Fruit fly (Drosophila melanogaster) whole organism, embryonic: ENCODE results near the gene Charon.

Experiments
- Bgb ChIP-seq: fragments of 200-800 bp; sonication (Bioruptor generic); IDR thresholded peaks from 2 replicates; pipeline ENCODE4 v1.3.6; 2022; ENCODE audit warnings: missing biosample characterization, missing genetic modification characterization; ENCODE audit not compliant: partially characterized antibody
- CG10274 ChIP-seq: fragments of 200-800 bp; sonication (Bioruptor generic); optimal IDR thresholded peaks from 3 replicates; lab custom pipeline; 2017; ENCODE audit warnings: missing biosample characterization, mild to moderate bottlenecking, missing genetic modification characterization
- CG10366 ChIP-seq: fragments of 200-800 bp; sonication (Bioruptor generic); IDR thresholded peaks from 2 replicates; pipeline ENCODE4 v1.3.6; 2022; ENCODE audit warnings: missing biosample characterization, missing genetic modification characterization
- CG14441 ChIP-seq: fragments of 200-800 bp; sonication (Bioruptor generic); IDR thresholded peaks from 2 replicates; pipeline ENCODE4 v1.3.6; 2022; ENCODE audit warnings: missing biosample characterization, missing genetic modification characterization
- CG15073 ChIP-seq: fragments of 200-800 bp; sonication (Bioruptor generic); optimal IDR thresholded peaks from 2 replicates; lab custom pipeline; 2016; ENCODE audit warnings: missing biosample characterization, missing genetic modification characterization
- CG1529 ChIP-seq: fragments of 200-800 bp; sonication (Bioruptor generic); optimal IDR thresholded peaks from 3 replicates; lab custom pipeline; 2018; ENCODE audit warnings: missing biosample characterization, missing genetic modification characterization
- CG15601 ChIP-seq: fragments of 200-800 bp; sonication (Bioruptor generic); optimal IDR thresholded peaks from 3 replicates; lab custom pipeline; 2019; ENCODE audit warnings: missing biosample characterization, mild to moderate bottlenecking, missing genetic modification characterization, moderate library complexity
- CG16815 ChIP-seq: fragments of 200-800 bp; sonication (Bioruptor generic); optimal IDR thresholded peaks from 3 replicates; lab custom pipeline; 2017; ENCODE audit warnings: missing biosample characterization, mild to moderate bottlenecking, missing genetic modification characterization
- CG17186 ChIP-seq: fragments of 200-800 bp; sonication (Bioruptor generic); optimal IDR thresholded peaks from 3 replicates; lab custom pipeline; 2017; ENCODE audit warnings: missing biosample characterization, missing genetic modification reagents, missing genetic modification characterization
- CG17568 ChIP-seq: fragments of 200-800 bp; sonication (Bioruptor generic); optimal IDR thresholded peaks from 2 replicates; lab custom pipeline; 2018; ENCODE audit warnings: missing biosample characterization, mild to moderate bottlenecking, missing genetic modification characterization, moderate library complexity
- CG17829 ChIP-seq: fragments of 200-800 bp; optimal IDR thresholded peaks from 2 replicates; lab custom pipeline; 2019; ENCODE audit warnings: missing biosample characterization, mild to moderate bottlenecking, missing genetic modification characterization, moderate library complexity
- CG2889 ChIP-seq: fragments of 200-800 bp; sonication (Bioruptor generic); IDR thresholded peaks from 3 replicates; pipeline ENCODE4 v1.3.6; 2022; ENCODE audit warnings: missing biosample characterization, missing genetic modification characterization
- CG31388 ChIP-seq: fragments of 200-800 bp; sonication (Bioruptor generic); optimal IDR thresholded peaks from 2 replicates; lab custom pipeline; 2016; ENCODE audit warnings: missing biosample characterization, missing genetic modification characterization
- CG32532 ChIP-seq: fragments of 200-800 bp; sonication (Bioruptor generic); IDR thresholded peaks from 2 replicates; pipeline ENCODE4 v1.3.6; 2022; ENCODE audit warnings: missing biosample characterization, missing genetic modification characterization
- CG34376 ChIP-seq: fragments of 200-800 bp; sonication (Bioruptor generic); optimal IDR thresholded peaks from 2 replicates; lab custom pipeline; 2018; ENCODE audit warnings: missing biosample characterization, mild to moderate bottlenecking, missing genetic modification characterization
- CG3847 ChIP-seq: fragments of 200-800 bp; sonication (Bioruptor generic); IDR thresholded peaks from 2 replicates; pipeline ENCODE4 v1.3.6; 2022; ENCODE audit warnings: missing biosample characterization, missing genetic modification characterization
- CG43689 ChIP-seq: fragments of 200-800 bp; sonication (Bioruptor generic); IDR thresholded peaks from 2 replicates; pipeline ENCODE4 v1.3.6; 2022; ENCODE audit warnings: missing biosample characterization, missing genetic modification characterization
- CG6791 ChIP-seq: fragments of 200-800 bp; sonication (Bioruptor generic); IDR thresholded peaks from 3 replicates; pipeline ENCODE4 v1.3.6; 2022; ENCODE audit warnings: missing biosample characterization, missing genetic modification characterization; ENCODE audit not compliant: partially characterized antibody
- CG8290 ChIP-seq, 3 experiments: fragments of 200-800 bp; sonication (Bioruptor generic); optimal IDR thresholded peaks; 2 replicates each; lab custom pipeline; 2016 to 2019; ENCODE audit warnings: missing biosample characterization in 3 of 3, missing genetic modification characterization in 3 of 3, mild to moderate bottlenecking in 2 of 3, moderate library complexity in 1 of 3
- CG9609 ChIP-seq: fragments of 200-800 bp; sonication (Bioruptor generic); optimal IDR thresholded peaks from 3 replicates; lab custom pipeline; 2016; ENCODE audit warnings: missing biosample characterization, missing genetic modification characterization
- CkIIα-i1 ChIP-seq: fragments of 200-800 bp; sonication (Bioruptor generic); IDR thresholded peaks from 2 replicates; pipeline ENCODE4 v1.3.6; 2022; ENCODE audit warnings: missing biosample characterization, missing genetic modification characterization
- D19B ChIP-seq: fragments of 200-800 bp; sonication (Bioruptor generic); optimal IDR thresholded peaks from 2 replicates; lab custom pipeline; 2017; ENCODE audit warnings: missing biosample characterization, mild to moderate bottlenecking, missing genetic modification characterization
- Dfd ChIP-seq, 2 experiments: fragments of >200 bp; optimal IDR thresholded peaks; 2 replicates each; lab custom pipeline; 2017; ENCODE audit warnings: missing biosample characterization in 2 of 2, missing genetic modification characterization in 2 of 2
- Dll ChIP-seq: fragments of 200-800 bp; sonication (Bioruptor generic); IDR thresholded peaks from 4 replicates; pipeline ENCODE4 v1.3.6; 2022; ENCODE audit warnings: missing biosample characterization, missing genetic modification characterization; ENCODE audit not compliant: partially characterized antibody
- Doc2 ChIP-seq: fragments of 200-800 bp; sonication (Bioruptor generic); IDR thresholded peaks from 2 replicates; pipeline ENCODE4 v1.3.6; 2022; ENCODE audit warnings: missing biosample characterization, missing genetic modification characterization
- Drgx ChIP-seq: fragments of 200-800 bp; sonication (Bioruptor generic); IDR thresholded peaks from 2 replicates; pipeline ENCODE4 v1.3.6; 2022; ENCODE audit warnings: missing biosample characterization, missing genetic modification characterization
- HLHmδ ChIP-seq: fragments of 200-800 bp; sonication (Bioruptor generic); optimal IDR thresholded peaks from 2 replicates; lab custom pipeline; 2018; ENCODE audit warnings: missing biosample characterization, mild to moderate bottlenecking, missing genetic modification characterization, moderate library complexity
- Lim3 ChIP-seq: fragments of 200-800 bp; sonication (Bioruptor generic); IDR thresholded peaks from 2 replicates; pipeline ENCODE4 v1.3.6; 2022; ENCODE audit warnings: missing biosample characterization, missing genetic modification characterization
- Lpt ChIP-seq: fragments of >200 bp; optimal IDR thresholded peaks from 2 replicates; lab custom pipeline; 2018; ENCODE audit warnings: missing biosample characterization, missing genetic modification characterization
- Mrtf ChIP-seq: fragments of 200-800 bp; sonication (Bioruptor generic); IDR thresholded peaks from 3 replicates; pipeline ENCODE4 v1.3.6; 2022; ENCODE audit warnings: missing biosample characterization, missing genetic modification characterization
- Nf-YB ChIP-seq: fragments of 200-800 bp; sonication (Bioruptor generic); optimal IDR thresholded peaks from 3 replicates; lab custom pipeline; 2019; ENCODE audit warnings: missing biosample characterization, mild to moderate bottlenecking, missing genetic modification characterization, moderate library complexity
- Poxn ChIP-seq: fragments of 200-800 bp; sonication (Bioruptor generic); IDR thresholded peaks from 2 replicates; pipeline ENCODE4 v1.3.6; 2022; ENCODE audit warnings: missing biosample characterization, missing genetic modification characterization
- Sox102F ChIP-seq: fragments of 200-800 bp; sonication (Bioruptor generic); optimal IDR thresholded peaks from 2 replicates; lab custom pipeline; 2018; ENCODE audit warnings: missing biosample characterization, mild to moderate bottlenecking, missing genetic modification characterization, moderate library complexity
- Ssrp ChIP-seq: fragments of 200-800 bp; sonication (Bioruptor generic); optimal IDR thresholded peaks from 2 replicates; lab custom pipeline; 2018; ENCODE audit warnings: missing biosample characterization, mild to moderate bottlenecking, missing genetic modification characterization, moderate library complexity
- bbx ChIP-seq: fragments of 200-800 bp; sonication (Bioruptor generic); IDR thresholded peaks from 2 replicates; pipeline ENCODE4 v1.3.6; 2022; ENCODE audit warnings: missing biosample characterization, missing genetic modification characterization; ENCODE audit not compliant: partially characterized antibody
- dysf ChIP-seq: fragments of 200-800 bp; sonication (Bioruptor generic); IDR thresholded peaks from 3 replicates; pipeline ENCODE4 v1.3.6; 2022; ENCODE audit warnings: missing biosample characterization, missing genetic modification characterization
- grn ChIP-seq: fragments of 200-800 bp; sonication (Bioruptor generic); optimal IDR thresholded peaks from 3 replicates; lab custom pipeline; 2017; ENCODE audit warnings: missing biosample characterization, missing genetic modification characterization
- gt ChIP-seq: fragments of 200-800 bp; sonication (Bioruptor generic); IDR thresholded peaks from 2 replicates; pipeline ENCODE4 v1.3.6; 2022; ENCODE audit warnings: missing biosample characterization, missing genetic modification characterization
- nerfin-2 ChIP-seq: fragments of 200-800 bp; sonication (Bioruptor generic); IDR thresholded peaks from 2 replicates; pipeline ENCODE4 v1.3.6; 2022; ENCODE audit warnings: missing biosample characterization, missing genetic modification characterization; ENCODE audit not compliant: partially characterized antibody
- nmo ChIP-seq: fragments of 200-800 bp; sonication (Bioruptor generic); optimal IDR thresholded peaks from 2 replicates; lab custom pipeline; 2018; ENCODE audit warnings: missing biosample characterization, mild to moderate bottlenecking, missing genetic modification characterization, moderate library complexity
- oc ChIP-seq: fragments of 200-800 bp; sonication (Bioruptor generic); optimal IDR thresholded peaks from 2 replicates; lab custom pipeline; 2018; ENCODE audit warnings: missing biosample characterization, mild to moderate bottlenecking, missing genetic modification characterization, moderate library complexity
- pfk ChIP-seq: fragments of 200-800 bp; sonication (Bioruptor generic); optimal IDR thresholded peaks from 2 replicates; lab custom pipeline; 2018; ENCODE audit warnings: missing biosample characterization, mild to moderate bottlenecking, missing genetic modification characterization, moderate library complexity
- salm ChIP-seq: fragments of 200-800 bp; sonication (Bioruptor generic); optimal IDR thresholded peaks from 2 replicates; lab custom pipeline; 2018; ENCODE audit warnings: missing biosample characterization, mild to moderate bottlenecking, missing genetic modification characterization
- sc ChIP-seq, 3 experiments: fragments of >200 bp in 2 of 3; fragments of 200-800 bp in 1 of 3; sonication (Bioruptor generic) in 1 of 3; optimal IDR thresholded peaks; 2 replicates in 2 of 3; 3 replicates in 1 of 3; lab custom pipeline; 2017; ENCODE audit warnings: mild to moderate bottlenecking in 1 of 3, missing biosample characterization in 1 of 3, missing genetic modification characterization in 1 of 3, missing genetic modification reagents in 1 of 3
- scrt ChIP-seq: fragments of 200-800 bp; sonication (Bioruptor generic); optimal IDR thresholded peaks from 2 replicates; lab custom pipeline; 2018; ENCODE audit warnings: missing biosample characterization, mild to moderate bottlenecking, missing genetic modification characterization, moderate library complexity
- sna ChIP-seq: fragments of 200-800 bp; sonication (Bioruptor generic); IDR thresholded peaks from 2 replicates; pipeline ENCODE4 v1.3.6; 2022; ENCODE audit warnings: missing biosample characterization, missing genetic modification characterization; ENCODE audit not compliant: partially characterized antibody
- tx ChIP-seq: fragments of 200-800 bp; sonication (Bioruptor generic); optimal IDR thresholded peaks from 2 replicates; lab custom pipeline; 2016; ENCODE audit warnings: missing biosample characterization, missing genetic modification characterization

The Charon gene

dm6 chr2L:1128932-1129887 is 43.4 kb downstream of the Charon start, which contains the start of the genes Pino and TBC1D23 (continued):
- TF ChIP-seq CG9609 = peak; percentile 16
- peak; percentile 89 for TF ChIP-seq nmo (GFP tag; lab: Kevin White, UChicago)
- TF ChIP-seq CG17568 (GFP tag; lab: Kevin White, UChicago) = no peak
- peak; percentile 84 for TF ChIP-seq Dll
- no peak for TF ChIP-seq CG2889 (GFP tag; lab: Robert Waterston, UW)
- TF ChIP-seq CG14441 (GFP tag; lab: Robert Waterston, UW) = peak; percentile 79
- no peak for TF ChIP-seq CG34376
- no peak for TF ChIP-seq CG8290 (GFP tag; optimal IDR thresholded peaks at IDR 0.05; lab: Kevin White, UChicago)
- TF ChIP-seq CG8290 (tag; optimal IDR thresholded peaks at IDR 0.05; lab: Kevin White, UChicago) = peak in 1 of 2 experiments; percentile 58
- no peak for TF ChIP-seq Lim3
- TF ChIP-seq CG6791 (GFP tag; lab: Robert Waterston, UW) = peak; percentile 56; the same call in 1 of the 3 replicates
- peak; percentile 34; the same call in 1 of the 2 replicates for TF ChIP-seq sna
- no peak for TF ChIP-seq grn (GFP tag; lab: Kevin White, UChicago)
- TF ChIP-seq CG32532 (GFP tag; lab: Robert Waterston, UW) = peak; percentile 81
- TF ChIP-seq CG43689 = no peak
- peak; percentile 79 for TF ChIP-seq CG10366 (GFP tag; lab: Robert Waterston, UW)
- TF ChIP-seq Dfd (GFP tag; optimal IDR thresholded peaks at IDR 0.05; lab: Kevin White, UChicago) = no peak
- TF ChIP-seq scrt (GFP tag; lab: Kevin White, UChicago) = peak; percentile 48
- peak; percentile 78 for TF ChIP-seq CG17829 (tag; lab: Kevin White, UChicago)
- no peak for TF ChIP-seq CkIIα-i1 (GFP tag; lab: Robert Waterston, UW)
- no peak for TF ChIP-seq tx (GFP tag; lab: Kevin White, UChicago)
- TF ChIP-seq CG15073 (GFP tag; lab: Kevin White, UChicago) = no peak
- TF ChIP-seq oc (tag; lab: Kevin White, UChicago) = no peak
- peak; percentile 69 for TF ChIP-seq CG17186 (GFP tag; lab: Kevin White, UChicago)
- TF ChIP-seq HLHmδ (GFP tag; lab: Kevin White, UChicago) = no peak
- TF ChIP-seq CG3847 (GFP tag; lab: Robert Waterston, UW) = peak; percentile 65
- no peak for TF ChIP-seq pfk (GFP tag; lab: Kevin White, UChicago)
- TF ChIP-seq CG31388 (GFP tag; lab: Kevin White, UChicago) = peak; percentile 25
- TF ChIP-seq Lpt (GFP tag; lab: Kevin White, UChicago) = no peak
- TF ChIP-seq Ssrp (tag; lab: Kevin White, UChicago) = peak; percentile 76
- peak; percentile 30 for TF ChIP-seq CG1529
- TF ChIP-seq gt (GFP tag; lab: Robert Waterston, UW) = no peak
- TF ChIP-seq sc (optimal IDR thresholded peaks at IDR 0.05; lab: Kevin White, UChicago) = no peak
- TF ChIP-seq sc (GFP tag; optimal IDR thresholded peaks at IDR 0.05; lab: Kevin White, UChicago) = peak; percentile 48
- no peak for TF ChIP-seq salm
- TF ChIP-seq Poxn (GFP tag; lab: Robert Waterston, UW) = no peak
- TF ChIP-seq CG10274 (GFP tag; lab: Kevin White, UChicago) = no peak
- TF ChIP-seq D19B (GFP tag; lab: Kevin White, UChicago) = peak; percentile 25
- TF ChIP-seq Doc2 = no peak
- TF ChIP-seq dysf = peak; percentile 79
- peak; percentile 46 for TF ChIP-seq Bgb (GFP tag; lab: Robert Waterston, UW)
- TF ChIP-seq CG16815 = peak; percentile 56
- peak; percentile 53 for TF ChIP-seq CG15601
- TF ChIP-seq nerfin-2 (GFP tag; lab: Robert Waterston, UW) = peak; percentile 45; the same call in 1 of the 2 replicates
- TF ChIP-seq bbx (GFP tag; lab: Robert Waterston, UW) = peak; percentile 31; the same call in 1 of the 2 replicates
- peak; percentile 41 for TF ChIP-seq Nf-YB (GFP tag; lab: Kevin White, UChicago)
- TF ChIP-seq Mrtf = peak; percentile 50; the same call in 2 of the 3 replicates
- 0 out of 2 replicates have a peak, but pooled peaks have one; percentile 21 for TF ChIP-seq Drgx (GFP tag; lab: Robert Waterston, UW)
- peak; percentile 72 for TF ChIP-seq Sox102F (GFP tag; lab: Kevin White, UChicago)
